Worm (Caenorhabditis elegans) whole organism, L2 larva: ENCODE measurements around the gene clec-24.

Experiments used
- C34F6.9 ChIP-seq: fragments of 150-350 bp; optimal IDR thresholded peaks from 2 replicates; lab custom pipeline; 2014; ENCODE audit warnings: missing biosample characterization, missing genetic modification characterization
- Y55F3AM.14 ChIP-seq: fragments of 200-800 bp; sonication (Bioruptor generic); optimal IDR thresholded peaks from 2 replicates; lab custom pipeline; 2018; ENCODE audit warnings: mild to moderate bottlenecking, missing genetic modification characterization, missing compliant biosample characterization
- ZK546.5 ChIP-seq: sonication (generic microtip); optimal IDR thresholded peaks from 2 replicates; lab custom pipeline; 2017; ENCODE audit warnings: missing biosample characterization, missing genetic modification characterization
- aly-2 ChIP-seq: fragments of 150-350 bp; optimal IDR thresholded peaks from 2 replicates; lab custom pipeline; 2014; ENCODE audit warnings: missing biosample characterization, missing genetic modification characterization
- blmp-1 ChIP-seq: sonication (generic microtip); optimal IDR thresholded peaks from 2 replicates; lab custom pipeline; 2017; ENCODE audit warnings: missing genetic modification characterization, mild to moderate bottlenecking, missing compliant biosample characterization, antibody characterized with exemption, moderate library complexity; ENCODE audit not compliant: insufficient read depth
- ceh-16 ChIP-seq: fragments of 150-350 bp; optimal IDR thresholded peaks from 2 replicates; lab custom pipeline; 2014; ENCODE audit warnings: missing biosample characterization, missing genetic modification characterization
- crh-2 ChIP-seq: sonication (generic microtip); optimal IDR thresholded peaks from 2 replicates; lab custom pipeline; 2017; ENCODE audit warnings: missing biosample characterization, missing genetic modification characterization
- egl-27 ChIP-seq: sonication (generic microtip); optimal IDR thresholded peaks from 3 replicates; lab custom pipeline; 2017; ENCODE audit warnings: missing biosample characterization, missing genetic modification reagents, missing genetic modification characterization
- elt-1 ChIP-seq: fragments of 150-350 bp; optimal IDR thresholded peaks from 2 replicates; lab custom pipeline; 2014; ENCODE audit warnings: missing biosample characterization, missing genetic modification characterization
- elt-3 ChIP-seq: sonication (generic microtip); optimal IDR thresholded peaks from 2 replicates; lab custom pipeline; 2017; ENCODE audit warnings: missing biosample characterization, missing genetic modification characterization
- fos-1 ChIP-seq: fragments of 150-350 bp; optimal IDR thresholded peaks from 2 replicates; lab custom pipeline; 2014; ENCODE audit warnings: missing biosample characterization, missing genetic modification characterization
- lin-11 ChIP-seq: fragments of 150-350 bp; sonication (generic microtip); optimal IDR thresholded peaks from 2 replicates; lab custom pipeline; 2014; ENCODE audit warnings: missing biosample characterization, missing genetic modification characterization, inconsistent platforms, mixed read lengths
- lin-13 ChIP-seq: fragments of 150-350 bp; optimal IDR thresholded peaks from 2 replicates; lab custom pipeline; 2014; ENCODE audit warnings: missing biosample characterization, missing genetic modification reagents, missing genetic modification characterization
- lin-39 ChIP-seq: fragments of 150-350 bp; optimal IDR thresholded peaks from 2 replicates; lab custom pipeline; 2014; ENCODE audit warnings: missing biosample characterization, missing genetic modification reagents, missing genetic modification characterization
- mab-5 ChIP-seq: fragments of 150-350 bp; optimal IDR thresholded peaks from 2 replicates; lab custom pipeline; 2014; ENCODE audit warnings: missing biosample characterization, missing genetic modification characterization
- mbf-1 ChIP-seq: sonication (generic microtip); optimal IDR thresholded peaks from 2 replicates; lab custom pipeline; 2017; ENCODE audit warnings: missing biosample characterization, missing genetic modification characterization
- mdl-1 ChIP-seq, 2 experiments: fragments of 150-350 bp in 1 of 2; sonication (generic microtip) in 1 of 2; optimal IDR thresholded peaks; 2 replicates each; lab custom pipeline; 2017; ENCODE audit warnings: missing biosample characterization in 2 of 2, missing genetic modification characterization in 2 of 2
- nhr-10 ChIP-seq: sonication (generic microtip); optimal IDR thresholded peaks from 2 replicates; lab custom pipeline; 2017; ENCODE audit warnings: missing biosample characterization, missing genetic modification characterization
- nhr-11 ChIP-seq: fragments of 150-350 bp; optimal IDR thresholded peaks from 2 replicates; lab custom pipeline; 2014; ENCODE audit warnings: missing biosample characterization, missing genetic modification characterization
- nhr-129 ChIP-seq: fragments of 150-350 bp; optimal IDR thresholded peaks from 2 replicates; lab custom pipeline; 2014; ENCODE audit warnings: missing biosample characterization, missing genetic modification characterization
- nhr-23 ChIP-seq: fragments of 150-350 bp; optimal IDR thresholded peaks from 2 replicates; lab custom pipeline; 2014; ENCODE audit warnings: missing biosample characterization, missing genetic modification reagents, missing genetic modification characterization
- nhr-25 ChIP-seq: fragments of 150-350 bp; sonication (generic microtip); optimal IDR thresholded peaks from 3 replicates; lab custom pipeline; 2014; ENCODE audit warnings: missing biosample characterization, missing genetic modification characterization
- nhr-77 ChIP-seq: fragments of 150-350 bp; optimal IDR thresholded peaks from 2 replicates; lab custom pipeline; 2014; ENCODE audit warnings: missing biosample characterization, missing genetic modification characterization
- peb-1 ChIP-seq: fragments of 150-350 bp; optimal IDR thresholded peaks from 2 replicates; lab custom pipeline; 2014; ENCODE audit warnings: missing biosample characterization, missing genetic modification characterization
- sem-4 ChIP-seq: fragments of 150-350 bp; optimal IDR thresholded peaks from 2 replicates; lab custom pipeline; 2014; ENCODE audit warnings: missing biosample characterization, missing genetic modification reagents, missing genetic modification characterization
- skn-1 ChIP-seq: sonication (generic microtip); optimal IDR thresholded peaks from 2 replicates; lab custom pipeline; 2017; ENCODE audit warnings: missing biosample characterization, missing genetic modification characterization
- sma-9 ChIP-seq, 2 experiments: fragments of 150-350 bp in 1 of 2; sonication (generic microtip) in 1 of 2; optimal IDR thresholded peaks; 2 replicates each; lab custom pipeline; 2014 to 2016; ENCODE audit warnings: missing genetic modification characterization in 2 of 2, mild to moderate bottlenecking in 1 of 2, missing biosample characterization in 1 of 2, missing compliant biosample characterization in 1 of 2, missing genetic modification reagents in 1 of 2, moderate library complexity in 1 of 2
- snpc-4 ChIP-seq: fragments of 150-350 bp; optimal IDR thresholded peaks from 2 replicates; lab custom pipeline; 2014; ENCODE audit warnings: missing biosample characterization, missing genetic modification characterization
- unc-55 ChIP-seq: fragments of 150-350 bp; sonication (generic microtip); optimal IDR thresholded peaks from 3 replicates; lab custom pipeline; 2014; ENCODE audit warnings: missing biosample characterization, missing genetic modification reagents, missing genetic modification characterization
- unc-62 ChIP-seq: fragments of 150-350 bp; optimal IDR thresholded peaks from 2 replicates; lab custom pipeline; 2014; ENCODE audit warnings: missing biosample characterization, missing genetic modification reagents, missing genetic modification characterization
- zag-1 ChIP-seq: fragments of 150-350 bp; optimal IDR thresholded peaks from 2 replicates; lab custom pipeline; 2014; ENCODE audit warnings: missing biosample characterization, missing genetic modification characterization
- ztf-11 ChIP-seq: sonication (generic microtip); optimal IDR thresholded peaks from 2 replicates; lab custom pipeline; 2017; ENCODE audit warnings: missing biosample characterization, missing genetic modification characterization
- ztf-4 ChIP-seq: fragments of 150-350 bp; optimal IDR thresholded peaks from 2 replicates; lab custom pipeline; 2014; ENCODE audit warnings: missing biosample characterization, missing genetic modification characterization

clec-24 gene

DNA sequence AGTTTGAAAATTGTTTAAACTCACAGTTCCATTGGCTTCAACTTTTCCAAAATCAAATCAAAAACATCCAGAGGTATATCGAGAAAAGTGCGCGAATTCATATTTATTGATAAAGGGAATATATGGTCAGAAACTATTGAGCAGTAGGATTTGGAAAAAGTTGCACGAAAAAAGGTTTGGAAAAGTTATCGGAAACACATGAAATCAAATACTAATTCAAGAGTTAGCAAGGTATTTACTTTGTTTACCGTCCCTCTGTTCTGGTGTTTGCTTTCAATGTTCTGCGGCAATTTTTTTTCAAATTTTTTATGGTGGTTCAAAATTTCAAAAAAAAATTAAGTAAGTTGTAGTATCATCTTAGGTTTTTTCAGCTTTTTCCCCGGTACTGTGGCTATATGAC lies 37.5 kb downstream of the clec-24 start, which contains the start of gene fbxa-45:
fbxa-45 (minus strand) TSS at position 101 of the 400 bp plus-strand sequence.
- TF ChIP-seq blmp-1 (no peak), mdl-1 (tag; optimal IDR thresholded peaks at IDR 0.05; lab: Kevin White, UChicago) (no peak), zag-1 (tag; lab: Kevin White, UChicago) (no peak), Y55F3AM.14 (no peak), mab-5 (no peak), lin-39 (tag; lab: Kevin White, UChicago) (no peak), nhr-11 (tag; lab: Kevin White, UChicago) (no peak), nhr-10 (tag; lab: Kevin White, UChicago) (no peak), ZK546.5 (tag; lab: Kevin White, UChicago) (no peak), snpc-4 (tag; lab: Kevin White, UChicago) (no peak), mbf-1 (tag; lab: Kevin White, UChicago) (no peak), lin-11 (tag; lab: Kevin White, UChicago) (no peak), nhr-23 (tag; lab: Kevin White, UChicago) (no peak), skn-1 (tag; lab: Kevin White, UChicago) (no peak), sem-4 (no peak)

DNA sequence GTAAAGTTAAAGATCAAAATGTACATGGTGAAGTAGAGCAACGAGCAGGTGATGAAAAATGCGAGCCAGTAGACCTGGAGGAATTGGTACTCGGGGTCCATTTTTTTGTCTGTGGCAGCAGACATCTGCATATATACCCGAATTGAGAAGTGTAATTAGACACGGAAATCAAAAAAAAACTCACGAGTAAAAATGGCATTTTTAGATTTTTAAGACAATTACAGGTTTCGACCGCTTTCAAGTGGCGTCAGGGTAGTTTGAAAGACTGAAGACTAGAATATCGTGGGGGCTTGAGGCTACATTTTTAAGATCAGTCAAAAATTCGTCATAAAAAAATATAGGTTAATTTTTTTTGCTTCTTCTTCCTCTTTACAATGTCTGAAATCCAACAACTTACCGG lies 40.9 kb downstream of the clec-24 start, which contains the start of gene srd-68:
srd-68 (minus strand) TSS at position 101 of the 400 bp plus-strand sequence.
- TF ChIP-seq ztf-4 (tag; lab: Kevin White, UChicago) (no peak), ceh-16 (tag; lab: Kevin White, UChicago) (no peak), ztf-11 (tag; lab: Kevin White, UChicago) (no peak)

- TF ChIP-seq mab-5 (no peak), egl-27 (no peak)
These were observed 42.8 kb downstream of the clec-24 start, which contains the start of gene nhr-262 for ce11 chrV:16904612-16905011. TSS of gene nhr-262 (plus strand) at chrV:16904912.

- TF ChIP-seq C34F6.9 (tag; lab: Kevin White, UChicago) (no peak), mab-5 (no peak), nhr-23 (tag; lab: Kevin White, UChicago) (no peak), crh-2 (tag; lab: Kevin White, UChicago) (no peak), sem-4 (no peak)
These were observed 48.1 kb downstream of the clec-24 start, which contains the start of gene F09C6.16 for ce11 chrV:16909871-16910270. TSS of gene F09C6.16 (minus strand) at chrV:16909971.

- TF ChIP-seq lin-39 (tag; lab: Kevin White, UChicago) (no peak), unc-55 (GFP tag; lab: Kevin White, UChicago) (peak; percentile 18), sma-9 (GFP tag; optimal IDR thresholded peaks at IDR 0.05; lab: Kevin White, UChicago) (peak; percentile 7), sma-9 (tag; optimal IDR thresholded peaks at IDR 0.05; lab: Kevin White, UChicago) (no peak), Y55F3AM.14 (no peak), nhr-129 (tag; lab: Kevin White, UChicago) (peak; percentile 6)
These were observed 49.1 kb downstream of the clec-24 start for ce11 chrV:16910864-16911263.

DNA sequence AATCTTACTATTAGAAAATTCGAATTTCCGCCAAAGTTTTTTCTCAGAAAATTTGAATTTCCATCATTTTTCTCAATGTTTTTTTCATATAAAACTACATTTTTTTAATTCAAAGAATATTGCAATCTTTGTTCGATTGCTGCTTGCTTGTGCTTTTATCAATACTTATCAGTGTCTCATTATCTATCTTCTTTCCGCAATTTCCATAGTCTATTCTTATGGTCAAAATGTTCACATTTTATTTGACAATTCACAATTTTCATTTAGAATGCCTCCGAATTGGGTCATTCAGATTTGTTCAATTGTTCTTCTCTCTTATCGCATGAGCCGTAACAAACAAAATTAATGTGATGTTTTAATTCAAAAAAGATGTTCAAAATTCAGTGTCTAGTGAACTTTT lies 49.5 kb downstream of the clec-24 start:
- no peak for TF ChIP-seq aly-2 (tag; lab: Kevin White, UChicago)
- peak; percentile 44 for TF ChIP-seq fos-1 (tag; lab: Kevin White, UChicago)

ce11 chrV:16911934-16912333 lies 50.1 kb downstream of the clec-24 start, which contains the start of gene nhr-116:
TSS of gene nhr-116 (plus strand) at chrV:16912234.
- no peak for TF ChIP-seq blmp-1
- no peak for TF ChIP-seq sma-9 (GFP tag; optimal IDR thresholded peaks at IDR 0.05; lab: Kevin White, UChicago)
- TF ChIP-seq sma-9 (tag; optimal IDR thresholded peaks at IDR 0.05; lab: Kevin White, UChicago) = no peak
- no peak for TF ChIP-seq lin-39 (tag; lab: Kevin White, UChicago)
- no peak for TF ChIP-seq unc-62
- no peak for TF ChIP-seq crh-2 (tag; lab: Kevin White, UChicago)
- no peak for TF ChIP-seq nhr-11 (tag; lab: Kevin White, UChicago)
- no peak for TF ChIP-seq elt-3 (tag; lab: Kevin White, UChicago)
- TF ChIP-seq zag-1 (tag; lab: Kevin White, UChicago) = no peak
- no peak for TF ChIP-seq nhr-10 (tag; lab: Kevin White, UChicago)
- TF ChIP-seq aly-2 (tag; lab: Kevin White, UChicago) = no peak
- TF ChIP-seq elt-1 (tag; lab: Kevin White, UChicago) = no peak
- TF ChIP-seq lin-13 (GFP tag; lab: Kevin White, UChicago) = no peak
- no peak for TF ChIP-seq lin-11 (tag; lab: Kevin White, UChicago)
- TF ChIP-seq peb-1 (tag; lab: Kevin White, UChicago) = no peak
- TF ChIP-seq sem-4 = no peak
- no peak for TF ChIP-seq mbf-1 (tag; lab: Kevin White, UChicago)
- TF ChIP-seq nhr-77 (tag; lab: Kevin White, UChicago) = no peak
- no peak for TF ChIP-seq nhr-25 (tag; lab: Kevin White, UChicago)
- TF ChIP-seq, all 48 proteins: peak for 0
